Fruit fly (Drosophila melanogaster): ENCODE measurements around the gene CG12003.

CG12003 gene

DNA sequence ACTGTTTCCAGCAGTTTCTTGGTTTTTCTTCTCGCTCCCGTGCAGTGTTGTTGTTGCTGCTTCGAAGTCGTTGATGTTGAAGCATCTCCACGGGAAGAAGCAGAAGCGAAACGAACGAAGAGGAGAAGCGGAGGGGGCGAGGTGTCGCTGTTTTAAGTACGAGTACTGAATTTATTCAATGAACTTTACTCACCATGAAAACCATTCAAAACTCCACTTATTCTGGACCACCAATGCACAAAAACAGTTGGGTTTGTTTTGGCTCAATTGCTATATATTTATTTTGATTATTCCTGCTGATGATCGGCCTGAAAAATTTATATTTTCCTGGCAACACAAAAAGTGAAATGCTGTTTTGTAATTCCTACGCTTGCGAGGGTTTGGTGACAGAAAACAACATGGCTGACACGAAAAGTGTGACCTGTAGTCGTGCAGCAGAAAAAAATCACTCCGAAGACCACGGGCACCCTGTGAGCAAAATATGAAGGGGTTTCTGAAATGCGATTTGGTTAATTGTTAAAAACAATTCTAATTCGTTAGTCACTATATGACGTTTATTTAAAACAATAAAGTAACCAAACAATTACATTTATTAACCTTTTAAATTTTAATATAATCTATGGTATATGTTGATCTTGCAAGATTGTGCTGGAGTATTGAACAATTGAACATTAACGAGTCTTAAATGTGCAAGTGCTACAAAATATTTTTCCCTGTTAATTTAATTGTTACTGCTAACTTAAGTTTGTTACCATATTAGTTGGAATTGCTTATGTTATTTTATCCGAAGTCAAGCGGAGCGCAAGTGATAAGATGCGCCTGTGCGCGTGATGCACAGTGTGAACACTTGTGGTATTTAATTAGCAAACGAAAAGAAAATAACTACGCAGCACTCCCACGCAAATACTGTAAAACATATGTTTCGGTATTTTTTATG is 3.3 kb downstream of the CG12003 start, which contains the start of gene CG7879 (continued):
- no peak for TF ChIP-seq Optix (GFP tag; IDR thresholded peaks at IDR 0.05)
- TF ChIP-seq dmrt99B (tag; optimal IDR thresholded peaks at IDR 0.05), result no peak
- no peak for TF ChIP-seq CG11247 (GFP tag; IDR thresholded peaks at IDR 0.05)
- TF ChIP-seq gsb (GFP tag; IDR thresholded peaks at IDR 0.05), result no peak
- TF ChIP-seq NC2α (GFP tag; optimal IDR thresholded peaks at IDR 0.05), result no peak
- no peak for TF ChIP-seq her (GFP tag; optimal IDR thresholded peaks at IDR 0.05)
- no peak for TF ChIP-seq ash1 (GFP tag; optimal IDR thresholded peaks at IDR 0.05)
- peak; percentile 20 for TF ChIP-seq CG17829 (tag; optimal IDR thresholded peaks at IDR 0.05)
- TF ChIP-seq dysf (GFP tag; IDR thresholded peaks at IDR 0.05), result peak; percentile 44; the same call in 1 of the 3 replicates
- no peak for TF ChIP-seq NC2β (GFP tag; optimal IDR thresholded peaks at IDR 0.05)
- peak; percentile 32 for TF ChIP-seq dmrt11E (tag; optimal IDR thresholded peaks at IDR 0.05)
- TF ChIP-seq jumu (GFP tag; optimal IDR thresholded peaks at IDR 0.05), result no peak
- TF ChIP-seq B-H1 (GFP tag; IDR thresholded peaks at IDR 0.05), result no peak
- TF ChIP-seq HLHmδ (GFP tag; optimal IDR thresholded peaks at IDR 0.05), result peak; percentile 38
- TF ChIP-seq CG17568 (GFP tag; optimal IDR thresholded peaks at IDR 0.05), result no peak
- peak; percentile 99 for TF ChIP-seq CG6254 (GFP tag; optimal IDR thresholded peaks at IDR 0.05)
- no peak for TF ChIP-seq vfl (GFP tag; optimal IDR thresholded peaks at IDR 0.05)
- TF ChIP-seq CG5180 (GFP tag; optimal IDR thresholded peaks at IDR 0.05), result no peak
- no peak for TF ChIP-seq eyg (GFP tag; optimal IDR thresholded peaks at IDR 0.05)
- no peak for TF ChIP-seq CG12769 (tag; optimal IDR thresholded peaks at IDR 0.05)
- TF ChIP-seq CG4424 (GFP tag; optimal IDR thresholded peaks at IDR 0.05), result peak; percentile 36
- TF ChIP-seq ERR (GFP tag; optimal IDR thresholded peaks at IDR 0.05), result no peak
- TF ChIP-seq CG15601 (tag; optimal IDR thresholded peaks at IDR 0.05), result no peak
- TF ChIP-seq CG8281 (tag; optimal IDR thresholded peaks at IDR 0.05), result no peak
- peak; percentile 22 for TF ChIP-seq HHEX (GFP tag; optimal IDR thresholded peaks at IDR 0.05)
- TF ChIP-seq BtbVII (GFP tag; optimal IDR thresholded peaks at IDR 0.05), result peak; percentile 62
- peak; percentile 68 for TF ChIP-seq CG30403 (GFP tag; optimal IDR thresholded peaks at IDR 0.05)
- no peak for TF ChIP-seq Fer3 (tag; optimal IDR thresholded peaks at IDR 0.05)
- TF ChIP-seq grau (tag; optimal IDR thresholded peaks at IDR 0.05), result peak; percentile 17
- no peak for TF ChIP-seq CG2202 (tag; optimal IDR thresholded peaks at IDR 0.05)
- TF ChIP-seq hb (GFP tag; IDR thresholded peaks at IDR 0.05; ENCODE audit: partially characterized antibody), result no peak
- TF ChIP-seq Nf-YC (tag; optimal IDR thresholded peaks at IDR 0.05), result peak; percentile 33
- no peak for TF ChIP-seq CG6813 (GFP tag; optimal IDR thresholded peaks at IDR 0.05)
- TF ChIP-seq Trl (optimal IDR thresholded peaks at IDR 0.05), result no peak
- no peak for TF ChIP-seq Trl (GFP tag; optimal IDR thresholded peaks at IDR 0.05)
- TF ChIP-seq Lpt (GFP tag; optimal IDR thresholded peaks at IDR 0.05), result no peak
- no peak for TF ChIP-seq prd (optimal IDR thresholded peaks at IDR 0.05)
- peak; percentile 64; the same call in 1 of the 3 replicates for TF ChIP-seq prd (GFP tag; IDR thresholded peaks at IDR 0.05)
- TF ChIP-seq CG14667 (GFP tag; IDR thresholded peaks at IDR 0.05), result no peak
- TF ChIP-seq CG7963 (GFP tag; IDR thresholded peaks at IDR 0.05; ENCODE audit: partially characterized antibody), result no peak
- TF ChIP-seq zfh1 (GFP tag; IDR thresholded peaks at IDR 0.05), result no peak
- TF ChIP-seq Nf-YA (GFP tag; IDR thresholded peaks at IDR 0.05), result no peak
- peak; percentile 25 for TF ChIP-seq Hand (GFP tag; optimal IDR thresholded peaks at IDR 0.05)
- no peak for TF ChIP-seq crc (GFP tag; optimal IDR thresholded peaks at IDR 0.05)
- TF ChIP-seq disco-r (GFP tag; optimal IDR thresholded peaks at IDR 0.05), result no peak
- peak; percentile 59 for TF ChIP-seq CG12659 (GFP tag; optimal IDR thresholded peaks at IDR 0.05)
- peak; percentile 42 for TF ChIP-seq Oli (tag; optimal IDR thresholded peaks at IDR 0.05)
- no peak for TF ChIP-seq CG7372 (GFP tag; IDR thresholded peaks at IDR 0.05)
- no peak; the same call in 1 of the 2 replicates for TF ChIP-seq CG10366 (GFP tag; IDR thresholded peaks at IDR 0.05)
- no peak for TF ChIP-seq CG15073 (GFP tag; optimal IDR thresholded peaks at IDR 0.05)

Measured in whole organism, embryonic.